Worm (Caenorhabditis elegans) whole organism, L1 larva: ENCODE measurements around the gene sre-36.

ENCODE experiments used
- elt-3 ChIP-seq, 6 experiments: fragments of 150-350 bp in 1 of 6; sonication (generic microtip); optimal IDR thresholded peaks; 2 replicates each; lab custom pipeline; 2017 to 2018; ENCODE audit warnings: missing biosample characterization in 6 of 6, missing genetic modification characterization in 6 of 6, inconsistent platforms in 1 of 6
- lin-14 ChIP-seq: fragments of 200-800 bp; sonication (Bioruptor generic); optimal IDR thresholded peaks from 2 replicates; lab custom pipeline; 2018; ENCODE audit warnings: mild to moderate bottlenecking, missing genetic modification characterization, moderate library complexity, missing compliant biosample characterization
- nhr-28 ChIP-seq: fragments of 150-350 bp; optimal IDR thresholded peaks from 2 replicates; lab custom pipeline; 2014; ENCODE audit warnings: missing biosample characterization, missing genetic modification characterization
- unc-62 ChIP-seq: fragments of 150-350 bp; optimal IDR thresholded peaks from 2 replicates; lab custom pipeline; 2014; ENCODE audit warnings: missing biosample characterization, missing genetic modification reagents, missing genetic modification characterization
- unc-98 ChIP-seq: fragments of 200-800 bp; sonication (Bioruptor generic); IDR thresholded peaks from 2 replicates; pipeline ENCODE4 v1.3.6; 2022; ENCODE audit warnings: missing genetic modification characterization, missing compliant biosample characterization
- ztf-4 ChIP-seq: fragments of 150-350 bp; optimal IDR thresholded peaks from 2 replicates; lab custom pipeline; 2014; ENCODE audit warnings: missing biosample characterization, missing genetic modification characterization

DNA sequence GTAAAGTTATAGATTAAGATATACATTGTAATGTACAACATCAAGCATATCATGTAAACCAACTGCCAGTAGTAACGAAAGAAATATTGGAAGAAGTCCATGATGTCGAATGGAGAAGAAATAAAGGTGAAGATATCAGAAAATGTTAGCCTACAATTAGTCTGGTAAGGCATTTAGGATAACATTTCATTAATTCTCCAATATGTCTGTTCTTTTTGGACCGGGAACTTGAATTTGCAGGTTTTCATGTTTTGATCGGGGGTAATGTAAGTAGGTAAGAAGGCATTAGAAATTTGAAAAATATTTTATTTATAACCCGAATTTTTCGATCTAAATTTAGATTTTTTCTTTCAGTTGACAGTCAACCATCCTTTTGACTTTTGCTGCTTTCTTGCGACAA lies 5.8 kb upstream of the sre-36 start, which contains the start of gene srd-63:
- TF ChIP-seq lin-14 (GFP tag; lab: Kevin White, UChicago) (no peak), nhr-28 (no peak), ztf-4 (no peak), unc-98 (no peak), unc-62 (GFP tag; lab: Kevin White, UChicago) (no peak), elt-3 (tag; optimal IDR thresholded peaks at IDR 0.05; lab: Kevin White, UChicago) (no peak)
